Fruit fly (Drosophila melanogaster) whole organism: ENCODE data around the gene mthl10.

ENCODE experiments used
- CG8478 ChIP-seq: fragments of >200 bp; optimal IDR thresholded peaks from 2 replicates; lab custom pipeline; 2018; ENCODE audit warnings: inconsistent platforms
- Dll ChIP-seq: fragments of >200 bp; optimal IDR thresholded peaks from 2 replicates; lab custom pipeline; 2017
- EcR ChIP-seq, 2 experiments: fragments of >200 bp; optimal IDR thresholded peaks; 2 replicates each; lab custom pipeline; 2017; ENCODE audit warnings: missing biosample characterization in 2 of 2, missing genetic modification characterization in 2 of 2, missing genetic modification reagents in 2 of 2
- usp ChIP-seq: fragments of >200 bp; optimal IDR thresholded peaks from 2 replicates; lab custom pipeline; 2017; ENCODE audit warnings: missing biosample characterization, missing genetic modification characterization, mixed read lengths

DNA sequence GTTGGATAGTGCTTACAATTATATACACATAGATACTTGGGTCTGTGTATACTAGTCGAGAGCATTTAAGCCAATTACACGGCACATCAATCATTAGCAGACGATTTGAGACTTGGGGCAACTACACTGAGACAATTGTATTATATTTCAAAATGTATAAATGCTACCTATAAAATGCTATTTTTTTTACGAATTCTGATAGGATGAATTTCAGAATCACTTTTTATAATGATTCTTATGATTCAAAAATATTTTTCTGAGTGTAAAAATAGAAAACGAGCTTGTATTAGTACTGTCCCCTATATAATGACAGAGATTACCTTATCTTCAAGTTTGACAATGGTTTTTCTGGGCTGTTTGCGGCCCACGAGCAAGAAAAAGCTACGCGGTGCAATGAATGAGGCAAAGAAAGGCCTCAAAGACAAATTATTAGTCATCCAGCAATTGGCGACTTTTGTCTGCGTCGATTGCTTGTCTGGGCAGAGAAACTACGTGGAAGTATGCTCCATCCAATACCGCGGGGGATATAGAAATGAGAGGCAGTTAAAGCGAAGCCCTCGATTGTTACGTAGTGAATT is 8.0 kb upstream of the mthl10 start:
- TF ChIP-seq CG8478 (lab: Kevin White, UChicago) (no peak), usp (GFP tag; lab: Kevin White, UChicago) (no peak), EcR (GFP tag; optimal IDR thresholded peaks at IDR 0.05; lab: Kevin White, UChicago) (no peak), Dll (no peak)
